Fruit fly (Drosophila melanogaster) S2 (cell line): ENCODE measurements around the gene CG4511.
A peak's percentile ranks its signal among the peaks of the same experiment; 100 is the strongest.

Experiments used
- CG8478 ChIP-seq: fragments of >200 bp; optimal IDR thresholded peaks from 2 replicates; lab custom pipeline; 2018
- CTCF ChIP-seq, 2 experiments: fragments of >200 bp; optimal IDR thresholded peaks; 2 replicates each; lab custom pipeline; 2018

dm6 chr3R:10868427-10868962 is 14.2 kb downstream of the CG4511 start, which contains the start of the genes SelR and Tsp86D:
- no peak for TF ChIP-seq CG8478 (lab: Kevin White, UChicago)
- TF ChIP-seq CTCF (optimal IDR thresholded peaks at IDR 0.05; lab: Kevin White, UChicago) = peak; percentile 42 to 44
